Worm (Caenorhabditis elegans): ENCODE measurements around the gene str-247.
A peak's percentile ranks its signal among the peaks of the same experiment; 100 is the strongest.

Gene str-247

DNA sequence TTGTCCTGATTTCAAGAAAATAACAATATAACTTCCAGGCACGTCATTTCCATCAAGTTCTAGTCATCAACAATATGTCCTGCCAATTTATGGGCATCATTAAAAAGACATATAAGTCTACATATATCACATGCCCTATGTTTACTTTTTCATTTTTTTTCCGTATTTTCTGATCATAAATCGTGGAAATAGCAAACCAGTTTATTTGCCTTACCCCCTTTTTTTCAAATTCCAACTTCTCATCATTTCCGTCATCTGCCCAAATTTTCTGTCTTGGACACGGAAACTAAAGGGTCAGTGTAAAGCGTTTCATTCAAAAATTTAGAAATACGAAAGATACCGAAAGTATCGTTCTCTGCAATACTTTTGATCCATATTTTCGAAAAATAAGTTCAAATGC lies 38.5 kb downstream of the str-247 start (continued):
- TF ChIP-seq zag-1 (tag; optimal IDR thresholded peaks at IDR 0.05) (no peak), swsn-7 (tag; optimal IDR thresholded peaks at IDR 0.05) (no peak), rnt-1 (tag; optimal IDR thresholded peaks at IDR 0.05) (no peak), nhr-71 (tag; optimal IDR thresholded peaks at IDR 0.05) (peak; percentile 47), lin-35 (GFP tag; optimal IDR thresholded peaks at IDR 0.05) (peak in 1 of 2 experiments; percentile 48), aha-1 (tag; optimal IDR thresholded peaks at IDR 0.05) (no peak), unc-98 (GFP tag; IDR thresholded peaks at IDR 0.05) (no peak)

- TF ChIP-seq efl-1 (optimal IDR thresholded peaks at IDR 0.05) (no peak), efl-1 (GFP tag; optimal IDR thresholded peaks at IDR 0.05 in 1 of 2) (peak in 1 of 2 experiments; percentile 87), nhr-71 (tag; optimal IDR thresholded peaks at IDR 0.05) (no peak), sup-37 (GFP tag; optimal IDR thresholded peaks at IDR 0.05) (no peak), lin-13 (GFP tag; optimal IDR thresholded peaks at IDR 0.05) (no peak), C16A3.4 (tag; optimal IDR thresholded peaks at IDR 0.05) (no peak)
Measured at ce11 chrV:3994048-3994447, 40.2 kb downstream of the str-247 start, which contains the start of gene K09D9.9. K09D9.9 (minus strand) TSS chrV:3994148.

- TF ChIP-seq Y116A8C.19 (tag; optimal IDR thresholded peaks at IDR 0.05; ENCODE audit: borderline replicate concordance), result no peak
- no peak for TF ChIP-seq rnt-1 (tag; optimal IDR thresholded peaks at IDR 0.05)
- no peak for TF ChIP-seq dpl-1 (GFP tag; optimal IDR thresholded peaks at IDR 0.05)
- no peak for TF ChIP-seq hpl-2 (GFP tag; optimal IDR thresholded peaks at IDR 0.05)
- TF ChIP-seq aly-2 (tag; optimal IDR thresholded peaks at IDR 0.05), result no peak
- no peak for TF ChIP-seq unc-62 (GFP tag; optimal IDR thresholded peaks at IDR 0.05)
- no peak for TF ChIP-seq ama-1 (optimal IDR thresholded peaks at IDR 0.05)
- TF ChIP-seq lin-13 (GFP tag; optimal IDR thresholded peaks at IDR 0.05), result no peak
- TF ChIP-seq pax-3 (tag; optimal IDR thresholded peaks at IDR 0.05), result no peak
- no peak for TF ChIP-seq F16B12.6 (tag; optimal IDR thresholded peaks at IDR 0.05)
- no peak for TF ChIP-seq ces-1 (GFP tag; optimal IDR thresholded peaks at IDR 0.05)
- no peak for TF ChIP-seq blmp-1 (tag; optimal IDR thresholded peaks at IDR 0.05)
- no peak for TF ChIP-seq lsy-2 (tag; optimal IDR thresholded peaks at IDR 0.05)
- no peak for TF ChIP-seq ceh-63 (GFP tag; optimal IDR thresholded peaks at IDR 0.05)
- TF ChIP-seq C16A3.4 (tag; optimal IDR thresholded peaks at IDR 0.05), result no peak
- no peak for TF ChIP-seq ceh-90 (tag; optimal IDR thresholded peaks at IDR 0.05)
Measured at ce11 chrV:3995838-3996237, 42.0 kb downstream of the str-247 start, which contains the start of gene srx-62. srx-62 (minus strand) TSS chrV:3995938.

DNA sequence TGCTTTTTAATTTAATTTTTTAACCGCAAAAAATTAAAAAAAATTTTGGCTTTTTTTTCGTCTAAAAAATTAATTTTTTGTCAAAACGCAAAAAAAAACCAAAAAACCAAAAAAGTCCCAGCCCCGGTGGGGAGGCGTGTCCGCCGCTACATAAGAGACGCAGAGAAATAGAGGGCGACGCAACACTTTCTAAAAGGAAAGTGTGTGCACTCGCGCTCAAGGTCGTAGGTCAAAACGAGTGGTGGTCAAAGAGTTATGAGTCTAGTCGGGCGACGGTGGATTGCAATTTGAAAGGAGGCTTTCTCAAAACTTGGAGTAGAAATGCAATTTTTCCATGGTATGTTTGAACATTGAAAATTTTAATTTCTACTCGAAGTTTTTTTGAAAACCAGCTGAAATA lies 50.7 kb downstream of the str-247 start:
- TF ChIP-seq aha-1 (tag; optimal IDR thresholded peaks at IDR 0.05) (no peak), nhr-12 (tag; optimal IDR thresholded peaks at IDR 0.05) (no peak), pqm-1 (tag; optimal IDR thresholded peaks at IDR 0.05) (no peak), hlh-4 (tag; optimal IDR thresholded peaks at IDR 0.05) (no peak), blmp-1 (tag; optimal IDR thresholded peaks at IDR 0.05) (peak; percentile 63), nhr-84 (tag; optimal IDR thresholded peaks at IDR 0.05) (no peak), xbp-1 (tag; optimal IDR thresholded peaks at IDR 0.05) (no peak)

Measured in whole organism, L1 larva.